Worm (Caenorhabditis elegans) whole organism, L3 larva: Measurements from ENCODE around the gene gldi-5.

Experiments used
- aly-2 ChIP-seq: fragments of 150-350 bp; optimal IDR thresholded peaks from 2 replicates; lab custom pipeline; 2014; ENCODE audit warnings: missing biosample characterization, missing genetic modification characterization
- ceh-28 ChIP-seq: fragments of 150-350 bp; optimal IDR thresholded peaks from 2 replicates; lab custom pipeline; 2014; ENCODE audit warnings: missing biosample characterization, missing genetic modification reagents, missing genetic modification characterization
- egl-5 ChIP-seq: fragments of 150-350 bp; optimal IDR thresholded peaks from 2 replicates; lab custom pipeline; 2017; ENCODE audit warnings: missing biosample characterization, missing genetic modification reagents, missing genetic modification characterization, inconsistent platforms
- fos-1 ChIP-seq: fragments of 150-350 bp; optimal IDR thresholded peaks from 2 replicates; lab custom pipeline; 2014; ENCODE audit warnings: missing biosample characterization, missing genetic modification characterization
- lin-15B ChIP-seq: fragments of 150-350 bp; optimal IDR thresholded peaks from 2 replicates; lab custom pipeline; 2014; ENCODE audit warnings: missing biosample characterization, missing genetic modification characterization
- mdl-1 ChIP-seq: fragments of 150-350 bp; optimal IDR thresholded peaks from 2 replicates; lab custom pipeline; 2014; ENCODE audit warnings: missing biosample characterization, missing genetic modification characterization
- nhr-23 ChIP-seq: fragments of 150-350 bp; optimal IDR thresholded peaks from 2 replicates; lab custom pipeline; 2014; ENCODE audit warnings: missing biosample characterization, missing genetic modification reagents, missing genetic modification characterization
- nhr-25 ChIP-seq: sonication (generic microtip); optimal IDR thresholded peaks from 2 replicates; lab custom pipeline; 2017; ENCODE audit warnings: missing biosample characterization, missing genetic modification characterization
- unc-62 ChIP-seq: fragments of 150-350 bp; sonication (generic microtip); optimal IDR thresholded peaks from 4 replicates; lab custom pipeline; 2014; ENCODE audit warnings: missing biosample characterization, missing genetic modification reagents, missing genetic modification characterization

DNA sequence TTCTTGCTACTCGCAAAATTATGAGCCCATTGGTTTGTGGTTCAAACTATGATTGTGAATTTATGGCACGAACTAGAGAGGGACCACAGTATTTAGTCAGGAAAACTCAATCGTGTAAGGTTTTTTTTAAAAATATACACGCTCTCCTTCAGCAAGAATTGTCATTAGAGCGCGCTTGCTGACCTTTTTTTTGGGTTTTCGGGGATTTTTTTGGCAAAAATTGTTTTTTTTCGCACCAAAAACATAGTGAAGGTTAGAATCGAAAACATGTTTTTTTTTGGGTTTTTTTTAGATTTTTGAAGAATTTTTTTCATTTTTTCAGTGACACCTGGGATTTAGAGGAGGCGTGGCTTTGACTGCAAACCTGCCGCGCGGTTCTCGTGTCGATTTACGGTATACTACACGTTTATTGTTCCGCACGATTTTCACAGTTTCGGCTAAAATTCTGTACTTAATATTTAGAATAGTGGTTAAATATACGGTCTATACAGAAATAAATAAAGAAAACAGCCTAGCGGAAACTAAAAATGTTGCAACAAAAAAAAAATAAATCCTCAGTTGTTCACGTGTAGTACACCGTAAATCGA, 10.1 kb downstream of the gldi-5 start:
- TF ChIP-seq fos-1 (tag; lab: Kevin White, UChicago) (no peak), aly-2 (tag; lab: Kevin White, UChicago) (no peak), unc-62 (GFP tag; lab: Kevin White, UChicago) (no peak), nhr-25 (no peak), ceh-28 (tag; lab: Kevin White, UChicago) (no peak), nhr-23 (no peak), lin-15B (tag; lab: Kevin White, UChicago) (no peak), egl-5 (tag; lab: Kevin White, UChicago) (no peak), mdl-1 (tag; lab: Kevin White, UChicago) (no peak)
